Worm (Caenorhabditis elegans) whole organism, L4 larva: ENCODE results near the gene nhr-86.

ENCODE experiments used
- mep-1 ChIP-seq: fragments of 150-350 bp; sonication (generic microtip); optimal IDR thresholded peaks from 3 replicates; lab custom pipeline; 2014; ENCODE audit warnings: missing biosample characterization, missing genetic modification characterization
- nhr-25 ChIP-seq: sonication (generic microtip); optimal IDR thresholded peaks from 2 replicates; lab custom pipeline; 2017; ENCODE audit warnings: missing genetic modification characterization, mild to moderate bottlenecking, missing compliant biosample characterization, antibody characterized with exemption, moderate library complexity, borderline replicate concordance; ENCODE audit not compliant: insufficient read depth
- skn-1 ChIP-seq: fragments of 150-350 bp; optimal IDR thresholded peaks from 2 replicates; lab custom pipeline; 2014; ENCODE audit warnings: missing biosample characterization, missing genetic modification characterization
- unc-62 ChIP-seq, 3 experiments: fragments of 150-350 bp in 1 of 3; sonication (generic microtip); optimal IDR thresholded peaks in 2 of 3; peaks in 1 of 3; 1 replicate in 1 of 3; 2 replicates in 2 of 3; lab custom pipeline; 2014 to 2017; ENCODE audit warnings: missing biosample characterization in 3 of 3, missing genetic modification characterization in 3 of 3, missing genetic modification reagents in 3 of 3, missing genotype in 1 of 3

DNA sequence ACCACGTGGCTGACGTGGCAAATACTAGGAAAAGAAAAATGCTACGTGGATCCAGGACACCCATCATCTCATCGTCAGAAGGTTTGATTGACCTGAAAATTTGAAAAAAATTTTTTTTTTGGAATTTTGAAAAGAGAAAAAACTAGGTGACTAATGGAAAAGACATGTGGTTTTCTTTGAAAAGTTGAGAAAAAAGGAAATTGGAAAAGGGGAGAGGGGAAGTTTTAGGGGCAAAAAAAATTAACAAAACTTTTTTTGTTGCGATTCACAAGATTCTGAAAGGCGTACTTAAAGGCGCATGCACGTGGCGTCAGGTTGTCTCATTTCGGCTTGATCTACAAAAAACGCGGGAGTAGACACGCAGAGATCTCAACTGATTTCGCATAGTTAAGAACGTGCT, 6.2 kb upstream of the nhr-86 start, which contains the start of gene Y40B10A.9:
- TF ChIP-seq nhr-25 (tag; lab: Kevin White, UChicago), result no peak
- no peak for TF ChIP-seq skn-1 (tag; lab: Kevin White, UChicago)
- no peak for TF ChIP-seq unc-62 (GFP tag; optimal IDR thresholded peaks at IDR 0.05 in 1 of 2; lab: Kevin White, UChicago)
- no peak for TF ChIP-seq unc-62 (tag; optimal IDR thresholded peaks at IDR 0.05; lab: Kevin White, UChicago)
- no peak for TF ChIP-seq mep-1
